Worm (Caenorhabditis elegans) whole organism, L4 larva: ENCODE data around the gene nep-23.

Source experiments
- R02D3.7 ChIP-seq: fragments of 150-350 bp; sonication (generic microtip); optimal IDR thresholded peaks from 3 replicates; lab custom pipeline; 2014; ENCODE audit warnings: missing biosample characterization, missing genetic modification characterization
- ama-1 ChIP-seq: fragments of 150-350 bp; optimal IDR thresholded peaks from 2 replicates; lab custom pipeline; 2014; ENCODE audit warnings: inconsistent platforms, mixed read lengths
- ces-1 ChIP-seq: fragments of 150-350 bp; sonication (generic microtip); optimal IDR thresholded peaks from 4 replicates; lab custom pipeline; 2014; ENCODE audit warnings: missing biosample characterization, missing genetic modification reagents, missing genetic modification characterization
- hmg-1.1 ChIP-seq: fragments of 200-800 bp; sonication (Bioruptor generic); IDR thresholded peaks from 2 replicates; pipeline ENCODE4 v1.3.6; 2022; ENCODE audit warnings: missing genetic modification reagents, missing genetic modification characterization, missing compliant biosample characterization
- jun-1 ChIP-seq: fragments of 150-350 bp; optimal IDR thresholded peaks from 2 replicates; lab custom pipeline; 2014; ENCODE audit warnings: missing biosample characterization, missing genetic modification reagents, missing genetic modification characterization
- rbr-2 ChIP-seq: sonication (generic microtip); optimal IDR thresholded peaks from 2 replicates; lab custom pipeline; 2016; ENCODE audit warnings: missing genotype, missing genetic modification characterization, missing compliant biosample characterization
- skn-1 ChIP-seq: fragments of 150-350 bp; optimal IDR thresholded peaks from 2 replicates; lab custom pipeline; 2014; ENCODE audit warnings: missing biosample characterization, missing genetic modification characterization

- no peak for TF ChIP-seq ama-1 (lab: Kevin White, UChicago)
- no peak for TF ChIP-seq jun-1 (tag; lab: Kevin White, UChicago)
- no peak for TF ChIP-seq hmg-1.1 (GFP tag; lab: Robert Waterston, UW)
- no peak for TF ChIP-seq ces-1 (GFP tag; lab: Kevin White, UChicago)
- no peak for TF ChIP-seq rbr-2 (tag; lab: Kevin White, UChicago)
- TF ChIP-seq skn-1: no peak
- no peak for TF ChIP-seq R02D3.7 (tag; lab: Kevin White, UChicago)
These were observed 18.9 kb downstream of the nep-23 start, which contains the start of gene Y116A8C.10 for ce11 chrIV:16939001-16939400.
